Fruit fly (Drosophila melanogaster) whole organism, embryonic: ENCODE data around the gene CG1532.
A peak's percentile ranks its signal among the peaks of the same experiment; 100 is the strongest.

Experiments used
- Atf6 ChIP-seq: fragments of 200-800 bp; sonication (Bioruptor generic); IDR thresholded peaks from 2 replicates; pipeline ENCODE4 v1.3.6; 2022; ENCODE audit warnings: missing biosample characterization, missing genetic modification characterization
- Bgb ChIP-seq: fragments of 200-800 bp; sonication (Bioruptor generic); IDR thresholded peaks from 2 replicates; pipeline ENCODE4 v1.3.6; 2022; ENCODE audit warnings: missing biosample characterization, missing genetic modification characterization; ENCODE audit not compliant: partially characterized antibody
- Bteb2 ChIP-seq: fragments of 200-800 bp; sonication (Bioruptor generic); optimal IDR thresholded peaks from 2 replicates; lab custom pipeline; 2016; ENCODE audit warnings: missing biosample characterization, missing genetic modification characterization
- CG10209 ChIP-seq: fragments of 200-800 bp; sonication (Bioruptor generic); optimal IDR thresholded peaks from 3 replicates; lab custom pipeline; 2017; ENCODE audit warnings: missing biosample characterization, mild to moderate bottlenecking, missing genetic modification characterization, missing genetic modification reagents
- CG1024 ChIP-seq: fragments of 200-800 bp; sonication (Bioruptor generic); IDR thresholded peaks from 2 replicates; pipeline ENCODE4 v1.3.6; 2022; ENCODE audit warnings: missing biosample characterization, missing genetic modification characterization
- CG10431 ChIP-seq: fragments of 200-800 bp; sonication (Bioruptor generic); optimal IDR thresholded peaks from 3 replicates; lab custom pipeline; 2018; ENCODE audit warnings: missing biosample characterization, mild to moderate bottlenecking, missing genetic modification characterization
- CG11247 ChIP-seq: fragments of 200-800 bp; sonication (Bioruptor generic); IDR thresholded peaks from 2 replicates; pipeline ENCODE4 v1.3.6; 2022; ENCODE audit warnings: missing biosample characterization, missing genetic modification characterization
- CG11695 ChIP-seq: fragments of 200-800 bp; sonication (Bioruptor generic); IDR thresholded peaks from 3 replicates; pipeline ENCODE4 v1.3.6; 2022; ENCODE audit warnings: missing biosample characterization, missing genetic modification characterization
- CG11723 ChIP-seq: fragments of 200-800 bp; sonication (Bioruptor generic); optimal IDR thresholded peaks from 2 replicates; lab custom pipeline; 2017; ENCODE audit warnings: missing biosample characterization, mild to moderate bottlenecking, missing genetic modification characterization
- CG12071 ChIP-seq: fragments of 200-800 bp; sonication (Bioruptor generic); optimal IDR thresholded peaks from 3 replicates; lab custom pipeline; 2018; ENCODE audit warnings: missing biosample characterization, mild to moderate bottlenecking, missing genetic modification characterization
- CG12104 ChIP-seq: fragments of 200-800 bp; sonication (Bioruptor generic); optimal IDR thresholded peaks from 3 replicates; lab custom pipeline; 2016; ENCODE audit warnings: missing biosample characterization, missing genetic modification characterization
- CG1233 ChIP-seq: fragments of 200-800 bp; sonication (Bioruptor generic); optimal IDR thresholded peaks from 4 replicates; lab custom pipeline; 2018; ENCODE audit warnings: missing biosample characterization, mild to moderate bottlenecking, missing genetic modification characterization
- CG12769 ChIP-seq: fragments of 200-800 bp; sonication (Bioruptor generic); optimal IDR thresholded peaks from 2 replicates; lab custom pipeline; 2019; ENCODE audit warnings: missing biosample characterization, mild to moderate bottlenecking, missing genetic modification characterization, moderate library complexity
- CG13775 ChIP-seq: fragments of 200-800 bp; sonication (Bioruptor generic); optimal IDR thresholded peaks from 3 replicates; lab custom pipeline; 2017; ENCODE audit warnings: missing biosample characterization, mild to moderate bottlenecking, missing genetic modification characterization
- CG14014 ChIP-seq: fragments of 200-800 bp; sonication (Bioruptor generic); IDR thresholded peaks from 2 replicates; pipeline ENCODE4 v1.3.6; 2022; ENCODE audit warnings: missing biosample characterization, missing genetic modification characterization
- CG17802 ChIP-seq: fragments of 200-800 bp; sonication (Bioruptor generic); optimal IDR thresholded peaks from 2 replicates; lab custom pipeline; 2018; ENCODE audit warnings: missing biosample characterization, mild to moderate bottlenecking, missing genetic modification characterization, moderate library complexity
- CG31224 ChIP-seq: fragments of 200-800 bp; sonication (Bioruptor generic); IDR thresholded peaks from 2 replicates; pipeline ENCODE4 v1.3.6; 2022; ENCODE audit warnings: missing biosample characterization, missing genetic modification characterization
- CG34422 ChIP-seq: fragments of 200-800 bp; sonication (Bioruptor generic); IDR thresholded peaks from 3 replicates; pipeline ENCODE4 v1.3.6; 2022; ENCODE audit warnings: missing biosample characterization, missing genetic modification characterization
- CG3726 ChIP-seq: fragments of 200-800 bp; sonication (Bioruptor generic); IDR thresholded peaks from 3 replicates; pipeline ENCODE4, ENCODE4 v1.3.6; 2022; ENCODE audit warnings: missing biosample characterization, missing genetic modification characterization
- CG6683 ChIP-seq: fragments of 200-800 bp; sonication (Bioruptor generic); optimal IDR thresholded peaks from 2 replicates; lab custom pipeline; 2017; ENCODE audit warnings: missing biosample characterization, mild to moderate bottlenecking, missing genetic modification characterization, missing genetic modification reagents
- CG7786 ChIP-seq: fragments of 200-800 bp; sonication (Bioruptor generic); optimal IDR thresholded peaks from 2 replicates; lab custom pipeline; 2016; ENCODE audit warnings: missing biosample characterization, missing genetic modification characterization
- CG8281 ChIP-seq: fragments of 200-800 bp; sonication (Bioruptor generic); optimal IDR thresholded peaks from 2 replicates; lab custom pipeline; 2018; ENCODE audit warnings: missing biosample characterization, mild to moderate bottlenecking, missing genetic modification characterization, moderate library complexity
- CG9215 ChIP-seq: fragments of 200-800 bp; sonication (Bioruptor generic); IDR thresholded peaks from 2 replicates; pipeline ENCODE4 v1.3.6; 2022; ENCODE audit warnings: missing biosample characterization, missing genetic modification characterization
- D19A ChIP-seq: fragments of 200-800 bp; optimal IDR thresholded peaks from 3 replicates; lab custom pipeline; 2019; ENCODE audit warnings: missing biosample characterization, mild to moderate bottlenecking, missing genetic modification characterization, moderate library complexity
- Deaf1 ChIP-seq: fragments of 200-800 bp; optimal IDR thresholded peaks from 3 replicates; lab custom pipeline; 2019; ENCODE audit warnings: missing biosample characterization, mild to moderate bottlenecking, missing genetic modification characterization, moderate library complexity
- Doc3 ChIP-seq: fragments of 200-800 bp; sonication (Bioruptor generic); IDR thresholded peaks from 3 replicates; pipeline ENCODE4 v1.3.6; 2022; ENCODE audit warnings: missing biosample characterization, missing genetic modification characterization; ENCODE audit not compliant: partially characterized antibody
- HLH4C ChIP-seq: fragments of 200-800 bp; sonication (Bioruptor generic); IDR thresholded peaks from 3 replicates; pipeline ENCODE4 v1.3.6; 2022; ENCODE audit warnings: missing biosample characterization, missing genetic modification characterization; ENCODE audit not compliant: partially characterized antibody
- Opbp ChIP-seq: fragments of 200-800 bp; sonication (Bioruptor generic); IDR thresholded peaks from 3 replicates; pipeline ENCODE4 v1.3.6; 2022; ENCODE audit warnings: missing biosample characterization, missing genetic modification characterization; ENCODE audit not compliant: partially characterized antibody
- Ptx1 ChIP-seq: fragments of 200-800 bp; sonication (Bioruptor generic); IDR thresholded peaks from 2 replicates; pipeline ENCODE4 v1.3.6; 2022; ENCODE audit warnings: missing biosample characterization, missing genetic modification characterization
- Sox100B ChIP-seq: fragments of 200-800 bp; sonication (Bioruptor generic); optimal IDR thresholded peaks from 3 replicates; lab custom pipeline; 2018; ENCODE audit warnings: missing biosample characterization, mild to moderate bottlenecking, missing genetic modification characterization
- TFAM ChIP-seq: fragments of 200-800 bp; sonication (Bioruptor generic); optimal IDR thresholded peaks from 2 replicates; lab custom pipeline; 2017; ENCODE audit warnings: missing biosample characterization, missing genetic modification characterization, inconsistent platforms
- Taf1 ChIP-seq: fragments of 200-800 bp; sonication (Bioruptor generic); IDR thresholded peaks from 2 replicates; pipeline ENCODE4 v1.3.6; 2022; ENCODE audit warnings: missing biosample characterization, missing genetic modification characterization
- az2 ChIP-seq: fragments of 200-800 bp; sonication (Bioruptor generic); optimal IDR thresholded peaks from 3 replicates; lab custom pipeline; 2016; ENCODE audit warnings: missing biosample characterization, missing genetic modification characterization
- cato ChIP-seq: fragments of 200-800 bp; sonication (Bioruptor generic); optimal IDR thresholded peaks from 2 replicates; lab custom pipeline; 2016; ENCODE audit warnings: missing biosample characterization, missing genetic modification characterization, borderline replicate concordance
- danr ChIP-seq: fragments of 200-800 bp; sonication (Bioruptor generic); IDR thresholded peaks from 2 replicates; pipeline ENCODE4 v1.3.6; 2022; ENCODE audit warnings: missing biosample characterization, missing genetic modification characterization
- fd102C ChIP-seq: fragments of 200-800 bp; sonication (Bioruptor generic); optimal IDR thresholded peaks from 2 replicates; lab custom pipeline; 2018; ENCODE audit warnings: missing biosample characterization, mild to moderate bottlenecking, missing genetic modification characterization, moderate library complexity
- fu2 ChIP-seq: fragments of 200-800 bp; sonication (Bioruptor generic); optimal IDR thresholded peaks from 2 replicates; lab custom pipeline; 2016; ENCODE audit warnings: missing biosample characterization, missing genetic modification characterization
- gce ChIP-seq: fragments of 200-800 bp; sonication (Bioruptor generic); IDR thresholded peaks from 3 replicates; pipeline ENCODE4 v1.3.6; 2022; ENCODE audit warnings: missing biosample characterization, missing genetic modification characterization
- gro ChIP-seq: fragments of 200-800 bp; sonication (Bioruptor generic); optimal IDR thresholded peaks from 2 replicates; lab custom pipeline; 2016; ENCODE audit warnings: missing biosample characterization, missing genetic modification characterization
- gsb ChIP-seq: fragments of 200-800 bp; sonication (Bioruptor generic); IDR thresholded peaks from 2 replicates; pipeline ENCODE4 v1.3.6; 2022; ENCODE audit warnings: missing biosample characterization, missing genetic modification characterization
- lbe ChIP-seq: fragments of 200-800 bp; sonication (Bioruptor generic); optimal IDR thresholded peaks from 2 replicates; lab custom pipeline; 2016; ENCODE audit warnings: missing biosample characterization, mild to moderate bottlenecking, missing genetic modification characterization
- lilli ChIP-seq: fragments of 200-800 bp; sonication (Bioruptor generic); optimal IDR thresholded peaks from 3 replicates; lab custom pipeline; 2016; ENCODE audit warnings: missing biosample characterization, missing genetic modification characterization
- peb ChIP-seq: fragments of 200-800 bp; sonication (Bioruptor generic); IDR thresholded peaks from 2 replicates; pipeline ENCODE4 v1.3.6; 2022; ENCODE audit warnings: missing biosample characterization, missing genetic modification characterization
- pita ChIP-seq: fragments of 200-800 bp; sonication (Bioruptor generic); optimal IDR thresholded peaks from 2 replicates; lab custom pipeline; 2017; ENCODE audit warnings: missing biosample characterization, mild to moderate bottlenecking, missing genetic modification characterization
- pnt ChIP-seq: fragments of 200-800 bp; sonication (Bioruptor generic); optimal IDR thresholded peaks from 3 replicates; lab custom pipeline; 2016; ENCODE audit warnings: missing biosample characterization, missing genetic modification characterization
- sens-2 ChIP-seq: fragments of 200-800 bp; sonication (Bioruptor generic); IDR thresholded peaks from 2 replicates; pipeline ENCODE4 v1.3.6; 2022; ENCODE audit warnings: missing biosample characterization, missing genetic modification characterization
- toy ChIP-seq: fragments of 200-800 bp; sonication (Bioruptor generic); IDR thresholded peaks from 2 replicates; pipeline ENCODE4 v1.3.6; 2022; ENCODE audit warnings: missing biosample characterization, missing genetic modification characterization
- vvl ChIP-seq: fragments of 200-800 bp; sonication (Bioruptor generic); IDR thresholded peaks from 2 replicates; pipeline ENCODE4 v1.3.6; 2022; ENCODE audit warnings: missing biosample characterization, missing genetic modification characterization

CG1532 gene

dm6 chrX:21044831-21045447, 16.8 kb upstream of the CG1532 start, which contains the start of gene Cbs (continued):
- TF ChIP-seq CG31224 (GFP tag; lab: Robert Waterston, UW) (0 out of 2 replicates have a peak, but pooled peaks have one; percentile 25), danr (GFP tag; lab: Robert Waterston, UW) (peak; percentile 47; the same call in 1 of the 2 replicates), cato (GFP tag; lab: Kevin White, UChicago) (peak; percentile 30), CG34422 (GFP tag; lab: Robert Waterston, UW) (peak; percentile 42; the same call in 1 of the 3 replicates), Opbp (GFP tag; lab: Robert Waterston, UW) (no peak), fd102C (no peak), D19A (tag; lab: Kevin White, UChicago) (peak; percentile 71), sens-2 (GFP tag; lab: Robert Waterston, UW) (0 out of 2 replicates have a peak, but pooled peaks have one; percentile 12), Doc3 (GFP tag; lab: Robert Waterston, UW) (no peak), CG11723 (GFP tag; lab: Kevin White, UChicago) (peak; percentile 35), Deaf1 (tag; lab: Kevin White, UChicago) (peak; percentile 88), CG9215 (GFP tag; lab: Robert Waterston, UW) (peak; percentile 60), Sox100B (GFP tag; lab: Kevin White, UChicago) (peak; percentile 75), lilli (GFP tag; lab: Kevin White, UChicago) (peak; percentile 51), CG10209 (GFP tag; lab: Kevin White, UChicago) (peak; percentile 66), TFAM (GFP tag; lab: Kevin White, UChicago) (no peak), CG8281 (tag; lab: Kevin White, UChicago) (peak; percentile 26), CG11247 (GFP tag; lab: Robert Waterston, UW) (peak; percentile 38; the same call in 1 of the 2 replicates), gce (GFP tag; lab: Robert Waterston, UW) (0 out of 3 replicates have a peak, but pooled peaks have one; percentile 29), CG6683 (GFP tag; lab: Kevin White, UChicago) (no peak), peb (GFP tag; lab: Robert Waterston, UW) (no peak)

dm6 chrX:21044278-21044830, 16.2 kb upstream of the CG1532 start:
- TF ChIP-seq CG17802 (no peak), lbe (GFP tag; lab: Kevin White, UChicago) (peak; percentile 23), CG11695 (GFP tag; lab: Robert Waterston, UW) (no peak), Bgb (GFP tag; lab: Robert Waterston, UW) (no peak), pnt (GFP tag; lab: Kevin White, UChicago) (no peak), CG10431 (GFP tag; lab: Kevin White, UChicago) (no peak), Taf1 (GFP tag; lab: Robert Waterston, UW) (no peak), gsb (GFP tag; lab: Robert Waterston, UW) (no peak), CG12104 (GFP tag; lab: Kevin White, UChicago) (no peak), HLH4C (GFP tag; lab: Robert Waterston, UW) (no peak), CG1024 (no peak), az2 (GFP tag; lab: Kevin White, UChicago) (no peak), gro (no peak), CG12769 (tag; lab: Kevin White, UChicago) (peak; percentile 37), CG12071 (GFP tag; lab: Kevin White, UChicago) (peak; percentile 1), Bteb2 (GFP tag; lab: Kevin White, UChicago) (no peak), Ptx1 (GFP tag; lab: Robert Waterston, UW) (peak; percentile 14; the same call in 1 of the 2 replicates), CG1233 (GFP tag; lab: Kevin White, UChicago) (no peak), Atf6 (GFP tag; lab: Robert Waterston, UW) (no peak), gce (GFP tag; lab: Robert Waterston, UW) (no peak), toy (GFP tag; lab: Robert Waterston, UW) (no peak), CG7786 (GFP tag; lab: Kevin White, UChicago) (no peak), fu2 (GFP tag; lab: Kevin White, UChicago) (no peak), CG3726 (GFP tag; lab: Robert Waterston, UW) (no peak), vvl (GFP tag; lab: Robert Waterston, UW) (peak; percentile 10), CG14014 (GFP tag; lab: Robert Waterston, UW) (peak; percentile 9; the same call in 1 of the 2 replicates), Sox100B (GFP tag; lab: Kevin White, UChicago) (no peak), CG34422 (GFP tag; lab: Robert Waterston, UW) (no peak), pita (GFP tag; lab: Kevin White, UChicago) (no peak), CG13775 (GFP tag; lab: Kevin White, UChicago) (no peak)
